Fruit fly (Drosophila melanogaster) whole organism, embryonic: ENCODE measurements around the gene CG11970.
A peak's percentile ranks its signal among the peaks of the same experiment; 100 is the strongest.

Experiments used
- Abd-B ChIP-seq: fragments of 200-800 bp; sonication (Bioruptor generic); optimal IDR thresholded peaks from 2 replicates; lab custom pipeline; 2018; ENCODE audit warnings: missing biosample characterization, mild to moderate bottlenecking, missing genetic modification characterization, moderate library complexity
- Aef1 ChIP-seq: fragments of 200-800 bp; sonication (Bioruptor generic); IDR thresholded peaks from 3 replicates; pipeline ENCODE4 v1.3.6; 2022; ENCODE audit warnings: missing biosample characterization, missing genetic modification characterization
- Antp ChIP-seq: fragments of 200-800 bp; sonication (Bioruptor generic); optimal IDR thresholded peaks from 3 replicates; lab custom pipeline; 2016; ENCODE audit warnings: missing biosample characterization, missing genetic modification characterization
- BEAF-32 ChIP-seq: fragments of 200-800 bp; sonication (Bioruptor generic); optimal IDR thresholded peaks from 3 replicates; lab custom pipeline; 2017; ENCODE audit warnings: missing biosample characterization, missing genetic modification characterization, mild to moderate bottlenecking, moderate library complexity, missing genetic modification reagents
- CG10209 ChIP-seq: fragments of 200-800 bp; sonication (Bioruptor generic); optimal IDR thresholded peaks from 3 replicates; lab custom pipeline; 2017; ENCODE audit warnings: missing biosample characterization, mild to moderate bottlenecking, missing genetic modification characterization, missing genetic modification reagents
- CG11560 ChIP-seq: fragments of 200-800 bp; sonication (Bioruptor generic); IDR thresholded peaks from 3 replicates; pipeline ENCODE4 v1.3.6; 2022; ENCODE audit warnings: missing biosample characterization, missing genetic modification characterization
- CG12104 ChIP-seq: fragments of 200-800 bp; sonication (Bioruptor generic); optimal IDR thresholded peaks from 3 replicates; lab custom pipeline; 2016; ENCODE audit warnings: missing biosample characterization, missing genetic modification characterization
- CG13287 ChIP-seq: fragments of 200-800 bp; sonication (Bioruptor generic); IDR thresholded peaks from 2 replicates; pipeline ENCODE4 v1.3.6; 2022; ENCODE audit warnings: missing biosample characterization, missing genetic modification characterization; ENCODE audit not compliant: partially characterized antibody
- CG13624 ChIP-seq: fragments of 200-800 bp; sonication (Bioruptor generic); optimal IDR thresholded peaks from 2 replicates; lab custom pipeline; 2016; ENCODE audit warnings: missing biosample characterization, missing genetic modification characterization
- CG14710 ChIP-seq: fragments of 200-800 bp; sonication (Bioruptor generic); optimal IDR thresholded peaks from 3 replicates; lab custom pipeline; 2019; ENCODE audit warnings: missing biosample characterization, mild to moderate bottlenecking, missing genetic modification characterization, moderate library complexity
- CG17829 ChIP-seq: fragments of 200-800 bp; optimal IDR thresholded peaks from 2 replicates; lab custom pipeline; 2019; ENCODE audit warnings: missing biosample characterization, mild to moderate bottlenecking, missing genetic modification characterization, moderate library complexity
- CG18262 ChIP-seq: fragments of 200-800 bp; optimal IDR thresholded peaks from 3 replicates; lab custom pipeline; 2019; ENCODE audit warnings: missing biosample characterization, mild to moderate bottlenecking, missing genetic modification characterization, moderate library complexity
- CG31224 ChIP-seq: fragments of 200-800 bp; sonication (Bioruptor generic); IDR thresholded peaks from 2 replicates; pipeline ENCODE4 v1.3.6; 2022; ENCODE audit warnings: missing biosample characterization, missing genetic modification characterization
- CG31388 ChIP-seq: fragments of 200-800 bp; sonication (Bioruptor generic); optimal IDR thresholded peaks from 2 replicates; lab custom pipeline; 2016; ENCODE audit warnings: missing biosample characterization, missing genetic modification characterization
- CG4730 ChIP-seq: fragments of 200-800 bp; sonication (Bioruptor generic); IDR thresholded peaks from 2 replicates; pipeline ENCODE4 v1.3.6; 2022; ENCODE audit warnings: missing biosample characterization, missing genetic modification characterization
- CG5180 ChIP-seq: fragments of 200-800 bp; sonication (Bioruptor generic); optimal IDR thresholded peaks from 3 replicates; lab custom pipeline; 2017; ENCODE audit warnings: missing biosample characterization, missing genetic modification characterization, mild to moderate bottlenecking, moderate library complexity, missing genetic modification reagents
- CG6683 ChIP-seq: fragments of 200-800 bp; sonication (Bioruptor generic); optimal IDR thresholded peaks from 2 replicates; lab custom pipeline; 2017; ENCODE audit warnings: missing biosample characterization, mild to moderate bottlenecking, missing genetic modification characterization, missing genetic modification reagents
- CG6854 ChIP-seq: fragments of 200-800 bp; sonication (Bioruptor generic); optimal IDR thresholded peaks from 3 replicates; lab custom pipeline; 2017; ENCODE audit warnings: missing biosample characterization, mild to moderate bottlenecking, missing genetic modification characterization
- CG7987 ChIP-seq: fragments of 200-800 bp; sonication (Bioruptor generic); optimal IDR thresholded peaks from 2 replicates; lab custom pipeline; 2018; ENCODE audit warnings: missing biosample characterization, mild to moderate bottlenecking, missing genetic modification characterization, moderate library complexity
- CG8089 ChIP-seq: fragments of 200-800 bp; sonication (Bioruptor generic); optimal IDR thresholded peaks from 3 replicates; lab custom pipeline; 2016; ENCODE audit warnings: missing biosample characterization, missing genetic modification characterization
- CG8359 ChIP-seq: fragments of 200-800 bp; sonication (Bioruptor generic); optimal IDR thresholded peaks from 2 replicates; lab custom pipeline; 2017; ENCODE audit warnings: missing biosample characterization, mild to moderate bottlenecking, missing genetic modification characterization, borderline replicate concordance
- CG9727 ChIP-seq: fragments of 200-800 bp; sonication (Bioruptor generic); optimal IDR thresholded peaks from 3 replicates; lab custom pipeline; 2017; ENCODE audit warnings: missing biosample characterization, mild to moderate bottlenecking, missing genetic modification characterization
- CG9876 ChIP-seq: fragments of 200-800 bp; sonication (Bioruptor generic); optimal IDR thresholded peaks from 2 replicates; lab custom pipeline; 2016; ENCODE audit warnings: missing biosample characterization, missing genetic modification characterization
- Hsf ChIP-seq: fragments of 200-800 bp; sonication (Bioruptor generic); optimal IDR thresholded peaks from 3 replicates; lab custom pipeline; 2016; ENCODE audit warnings: missing biosample characterization, missing genetic modification characterization
- Kr ChIP-seq: fragments of 200-800 bp; sonication (Bioruptor generic); optimal IDR thresholded peaks from 2 replicates; lab custom pipeline; 2017; ENCODE audit warnings: missing biosample characterization, mild to moderate bottlenecking, missing genetic modification characterization
- Lhr ChIP-seq: fragments of 200-800 bp; sonication (Bioruptor generic); optimal IDR thresholded peaks from 3 replicates; lab custom pipeline; 2017; ENCODE audit warnings: mild to moderate bottlenecking, missing biosample characterization, missing genetic modification reagents, missing genetic modification characterization
- Mad ChIP-seq: fragments of 200-800 bp; sonication (Bioruptor generic); optimal IDR thresholded peaks from 2 replicates; lab custom pipeline; 2016; ENCODE audit warnings: missing biosample characterization, missing genetic modification characterization
- Myb ChIP-seq: fragments of 200-800 bp; sonication (Bioruptor generic); optimal IDR thresholded peaks from 2 replicates; lab custom pipeline; 2016; ENCODE audit warnings: missing biosample characterization, missing genetic modification characterization
- Poxn ChIP-seq: fragments of 200-800 bp; sonication (Bioruptor generic); IDR thresholded peaks from 2 replicates; pipeline ENCODE4 v1.3.6; 2022; ENCODE audit warnings: missing biosample characterization, missing genetic modification characterization
- Stat92E ChIP-seq, 3 experiments: fragments of >200 bp in 2 of 3; fragments of 200-800 bp in 1 of 3; sonication (Bioruptor generic) in 1 of 3; optimal IDR thresholded peaks; 2 replicates each; lab custom pipeline; 2017 to 2019; ENCODE audit warnings: missing biosample characterization in 3 of 3, missing genetic modification characterization in 3 of 3, mild to moderate bottlenecking in 1 of 3, moderate library complexity in 1 of 3
- ac ChIP-seq: fragments of 200-800 bp; sonication (Bioruptor generic); optimal IDR thresholded peaks from 3 replicates; lab custom pipeline; 2017; ENCODE audit warnings: missing biosample characterization, mild to moderate bottlenecking, missing genetic modification characterization
- cas ChIP-seq: fragments of 200-800 bp; sonication (Bioruptor generic); IDR thresholded peaks from 2 replicates; pipeline ENCODE4 v1.3.6; 2022; ENCODE audit warnings: missing biosample characterization, missing genetic modification characterization
- chn ChIP-seq: fragments of 200-800 bp; sonication (Bioruptor generic); optimal IDR thresholded peaks from 2 replicates; lab custom pipeline; 2016; ENCODE audit warnings: missing biosample characterization, missing genetic modification characterization
- da ChIP-seq: fragments of 200-800 bp; sonication (Bioruptor generic); optimal IDR thresholded peaks from 2 replicates; lab custom pipeline; 2016; ENCODE audit warnings: missing biosample characterization, missing genetic modification characterization
- dimm ChIP-seq: fragments of 200-800 bp; sonication (Bioruptor generic); IDR thresholded peaks from 2 replicates; pipeline ENCODE4 v1.3.6; 2022; ENCODE audit warnings: missing biosample characterization, missing genetic modification characterization
- dm ChIP-seq: fragments of 200-800 bp; sonication (Bioruptor generic); optimal IDR thresholded peaks from 3 replicates; lab custom pipeline; 2016; ENCODE audit warnings: missing biosample characterization, missing genetic modification characterization
- en ChIP-seq: fragments of 200-800 bp; sonication (Bioruptor generic); optimal IDR thresholded peaks from 2 replicates; lab custom pipeline; 2016; ENCODE audit warnings: missing biosample characterization, missing genetic modification characterization
- grau ChIP-seq: fragments of 200-800 bp; optimal IDR thresholded peaks from 3 replicates; lab custom pipeline; 2019; ENCODE audit warnings: missing biosample characterization, mild to moderate bottlenecking, missing genetic modification characterization, moderate library complexity
- her ChIP-seq: fragments of 200-800 bp; sonication (Bioruptor generic); optimal IDR thresholded peaks from 2 replicates; lab custom pipeline; 2016; ENCODE audit warnings: missing biosample characterization, missing genetic modification characterization
- ind ChIP-seq: fragments of 200-800 bp; sonication (Bioruptor generic); optimal IDR thresholded peaks from 3 replicates; lab custom pipeline; 2016; ENCODE audit warnings: missing biosample characterization, missing genetic modification characterization
- knrl ChIP-seq: fragments of 200-800 bp; sonication (Bioruptor generic); IDR thresholded peaks from 3 replicates; pipeline ENCODE4 v1.3.6; 2022; ENCODE audit warnings: missing biosample characterization, missing genetic modification characterization; ENCODE audit not compliant: partially characterized antibody
- odd ChIP-seq: fragments of 200-800 bp; sonication (Bioruptor generic); optimal IDR thresholded peaks from 2 replicates; lab custom pipeline; 2017; ENCODE audit warnings: missing biosample characterization, mild to moderate bottlenecking, missing genetic modification characterization
- otp ChIP-seq: fragments of 200-800 bp; sonication (Bioruptor generic); IDR thresholded peaks from 3 replicates; pipeline ENCODE4, ENCODE4 v1.3.6; 2022; ENCODE audit warnings: missing biosample characterization, missing genetic modification characterization
- ro ChIP-seq: fragments of 200-800 bp; sonication (Bioruptor generic); IDR thresholded peaks from 2 replicates; pipeline ENCODE4 v1.3.6; 2022; ENCODE audit warnings: missing biosample characterization, missing genetic modification characterization
- sima ChIP-seq: fragments of 200-800 bp; sonication (Bioruptor generic); optimal IDR thresholded peaks from 2 replicates; lab custom pipeline; 2016; ENCODE audit warnings: missing biosample characterization, missing genetic modification characterization
- slbo ChIP-seq: fragments of 200-800 bp; sonication (Bioruptor generic); IDR thresholded peaks from 2 replicates; pipeline ENCODE4 v1.3.6; 2022; ENCODE audit warnings: missing biosample characterization, missing genetic modification characterization
- trem ChIP-seq: fragments of 200-800 bp; optimal IDR thresholded peaks from 3 replicates; lab custom pipeline; 2019; ENCODE audit warnings: missing biosample characterization, mild to moderate bottlenecking, missing genetic modification characterization, moderate library complexity
- ttk ChIP-seq: fragments of 200-800 bp; sonication (Bioruptor generic); IDR thresholded peaks from 2 replicates; pipeline ENCODE4 v2.1.2; 2022; ENCODE audit warnings: missing biosample characterization, missing genetic modification characterization
- unc-4 ChIP-seq: fragments of 200-800 bp; sonication (Bioruptor generic); IDR thresholded peaks from 2 replicates; pipeline ENCODE4 v1.3.6; 2022; ENCODE audit warnings: missing biosample characterization, missing genetic modification characterization; ENCODE audit not compliant: partially characterized antibody
- wor ChIP-seq: fragments of 200-800 bp; sonication (Bioruptor generic); IDR thresholded peaks from 2 replicates; pipeline ENCODE4 v1.3.6; 2022; ENCODE audit warnings: missing biosample characterization, missing genetic modification characterization

CG11970 gene

dm6 chr3R:9031797-9032418, 47.4 kb downstream of the CG11970 start (continued):
- TF ChIP-seq ind (GFP tag; lab: Kevin White, UChicago) (peak; percentile 87), Abd-B (GFP tag; lab: Kevin White, UChicago) (peak; percentile 75), Antp (GFP tag; lab: Kevin White, UChicago) (peak; percentile 79), CG8359 (GFP tag; lab: Kevin White, UChicago) (no peak), CG4730 (peak; percentile 91), Poxn (GFP tag; lab: Robert Waterston, UW) (no peak), BEAF-32 (GFP tag; lab: Kevin White, UChicago) (no peak), en (GFP tag; lab: Kevin White, UChicago) (peak; percentile 44), CG13287 (GFP tag; lab: Robert Waterston, UW) (no peak), Mad (GFP tag; lab: Kevin White, UChicago) (peak; percentile 77), CG7987 (GFP tag; lab: Kevin White, UChicago) (peak; percentile 77), CG6683 (GFP tag; lab: Kevin White, UChicago) (peak; percentile 73), CG31388 (GFP tag; lab: Kevin White, UChicago) (peak; percentile 45), unc-4 (GFP tag; lab: Robert Waterston, UW) (no peak), knrl (GFP tag; lab: Robert Waterston, UW) (no peak), Stat92E (GFP tag; optimal IDR thresholded peaks at IDR 0.05; lab: Kevin White, UChicago) (peak in 1 of 3 experiments; percentile 95), Hsf (GFP tag; lab: Kevin White, UChicago) (peak; percentile 90), dimm (GFP tag; lab: Robert Waterston, UW) (no peak; the same call in 1 of the 2 replicates), CG5180 (peak; percentile 59), CG31224 (peak; percentile 80), CG17829 (tag; lab: Kevin White, UChicago) (peak; percentile 83), Kr (GFP tag; lab: Kevin White, UChicago) (peak; percentile 20), wor (GFP tag; lab: Robert Waterston, UW) (peak; percentile 85), dm (GFP tag; lab: Kevin White, UChicago) (peak; percentile 58), ttk (GFP tag; lab: Robert Waterston, UW) (peak; percentile 92), cas (GFP tag; lab: Robert Waterston, UW) (peak; percentile 71), slbo (peak; percentile 95), CG10209 (GFP tag; lab: Kevin White, UChicago) (peak; percentile 85), otp (GFP tag; lab: Robert Waterston, UW) (peak; percentile 88), Lhr (GFP tag; lab: Kevin White, UChicago) (peak; percentile 46), chn (GFP tag; lab: Kevin White, UChicago) (peak; percentile 85), odd (GFP tag; lab: Kevin White, UChicago) (peak; percentile 69), CG11560 (tag; lab: Robert Waterston, UW) (peak; percentile 69; the same call in 2 of the 3 replicates), CG6854 (GFP tag; lab: Kevin White, UChicago) (peak; percentile 70), her (peak; percentile 77), CG8089 (peak; percentile 73), da (GFP tag; lab: Kevin White, UChicago) (no peak), Aef1 (peak; percentile 92), ac (GFP tag; lab: Kevin White, UChicago) (peak; percentile 46), CG9727 (GFP tag; lab: Kevin White, UChicago) (peak; percentile 80), ro (GFP tag; lab: Robert Waterston, UW) (peak; percentile 65), CG9876 (GFP tag; lab: Kevin White, UChicago) (no peak), trem (peak; percentile 25), sima (GFP tag; lab: Kevin White, UChicago) (peak; percentile 8), Myb (GFP tag; lab: Kevin White, UChicago) (peak; percentile 61), CG12104 (GFP tag; lab: Kevin White, UChicago) (peak; percentile 76), CG18262 (tag; lab: Kevin White, UChicago) (peak; percentile 84), grau (peak; percentile 84), CG13624 (peak; percentile 63), CG14710 (tag; lab: Kevin White, UChicago) (peak; percentile 70)
